Fruit fly (Drosophila melanogaster): ENCODE results near the gene Lkr.

Gene Lkr

dm6 chr3L:5511959-5512358 lies 17.2 kb downstream of the Lkr start (continued):
- no peak for TF ChIP-seq Kr (GFP tag; optimal IDR thresholded peaks at IDR 0.05)
- TF ChIP-seq crp (GFP tag; optimal IDR thresholded peaks at IDR 0.05), result peak in 1 of 2 experiments; percentile 48
- TF ChIP-seq al (GFP tag; IDR thresholded peaks at IDR 0.05), result peak; percentile 79
- peak; percentile 53 for TF ChIP-seq Adf1 (GFP tag; IDR thresholded peaks at IDR 0.05)
- peak; percentile 76 for TF ChIP-seq tx (GFP tag; optimal IDR thresholded peaks at IDR 0.05)
- peak; percentile 86 for TF ChIP-seq BtbVII (GFP tag; optimal IDR thresholded peaks at IDR 0.05)
- peak; percentile 68 for TF ChIP-seq CG6689 (GFP tag; IDR thresholded peaks at IDR 0.05)
- peak; percentile 86 for TF ChIP-seq CG4424 (GFP tag; optimal IDR thresholded peaks at IDR 0.05)
- peak; percentile 33 for TF ChIP-seq CG1602 (GFP tag; optimal IDR thresholded peaks at IDR 0.05)
- TF ChIP-seq chn (GFP tag; optimal IDR thresholded peaks at IDR 0.05), result peak; percentile 78
- TF ChIP-seq CG15479 (GFP tag; optimal IDR thresholded peaks at IDR 0.05), result no peak
- peak; percentile 86 for TF ChIP-seq CG4707 (GFP tag; optimal IDR thresholded peaks at IDR 0.05)
- peak; percentile 81 for TF ChIP-seq CG10274 (GFP tag; optimal IDR thresholded peaks at IDR 0.05)
- peak; percentile 91 for TF ChIP-seq unpg (GFP tag; optimal IDR thresholded peaks at IDR 0.05)
- TF ChIP-seq CG43689 (GFP tag; IDR thresholded peaks at IDR 0.05), result peak; percentile 47; the same call in 1 of the 2 replicates
- peak; percentile 71 for TF ChIP-seq bigmax (GFP tag; optimal IDR thresholded peaks at IDR 0.05)
- peak; percentile 87 for TF ChIP-seq pb (GFP tag; optimal IDR thresholded peaks at IDR 0.05)
- peak; percentile 76 for TF ChIP-seq stwl (tag; optimal IDR thresholded peaks at IDR 0.05)
- TF ChIP-seq ham (GFP tag; IDR thresholded peaks at IDR 0.05), result peak; percentile 65; the same call in 1 of the 2 replicates
- no peak for TF ChIP-seq CG13894 (tag; optimal IDR thresholded peaks at IDR 0.05)
- peak; percentile 76 for TF ChIP-seq slou (GFP tag; optimal IDR thresholded peaks at IDR 0.05)
- TF ChIP-seq luna (GFP tag; optimal IDR thresholded peaks at IDR 0.05), result peak; percentile 92
- no peak for TF ChIP-seq Elba2 (GFP tag; optimal IDR thresholded peaks at IDR 0.05)
- TF ChIP-seq CG15269 (tag; optimal IDR thresholded peaks at IDR 0.05), result peak; percentile 83
- no peak for TF ChIP-seq HLHmδ (GFP tag; optimal IDR thresholded peaks at IDR 0.05)
- TF ChIP-seq slbo (GFP tag; IDR thresholded peaks at IDR 0.05), result peak; percentile 82
- peak; percentile 57 for TF ChIP-seq tio (GFP tag; optimal IDR thresholded peaks at IDR 0.05)
- TF ChIP-seq CG14965 (GFP tag; optimal IDR thresholded peaks at IDR 0.05; ENCODE audit: borderline replicate concordance), result peak; percentile 67
- TF ChIP-seq unc-4 (GFP tag; IDR thresholded peaks at IDR 0.05; ENCODE audit: partially characterized antibody), result peak; percentile 15; the same call in 1 of the 2 replicates
- peak; percentile 62 for TF ChIP-seq CG7786 (GFP tag; optimal IDR thresholded peaks at IDR 0.05)
- TF ChIP-seq CG3065 (GFP tag; optimal IDR thresholded peaks at IDR 0.05), result peak; percentile 89
- no peak for TF ChIP-seq hth (optimal IDR thresholded peaks at IDR 0.05)
- TF ChIP-seq D (optimal IDR thresholded peaks at IDR 0.05), result no peak
- TF ChIP-seq D (GFP tag; optimal IDR thresholded peaks at IDR 0.05), result peak; percentile 65
- TF ChIP-seq E2f2 (GFP tag; IDR thresholded peaks at IDR 0.05), result peak; percentile 70
- TF ChIP-seq CrebB (tag; optimal IDR thresholded peaks at IDR 0.05), result peak; percentile 90
- no peak for TF ChIP-seq nerfin-2 (GFP tag; IDR thresholded peaks at IDR 0.05; ENCODE audit: partially characterized antibody)
- TF ChIP-seq CG8281 (tag; optimal IDR thresholded peaks at IDR 0.05), result peak; percentile 49
- peak; percentile 85 for TF ChIP-seq maf-S (GFP tag; optimal IDR thresholded peaks at IDR 0.05)
- TF ChIP-seq Ets97D (GFP tag; optimal IDR thresholded peaks at IDR 0.05), result peak; percentile 100
- no peak for TF ChIP-seq tll (GFP tag; optimal IDR thresholded peaks at IDR 0.05)
- peak; percentile 70 for TF ChIP-seq CG2202 (tag; optimal IDR thresholded peaks at IDR 0.05)
- TF ChIP-seq CG31224 (GFP tag; IDR thresholded peaks at IDR 0.05), result peak; percentile 74
- TF ChIP-seq kah (GFP tag; optimal IDR thresholded peaks at IDR 0.05), result peak; percentile 21
- peak; percentile 87 for TF ChIP-seq CTCF (GFP tag; optimal IDR thresholded peaks at IDR 0.05)
- peak; percentile 79 for TF ChIP-seq CG14014 (GFP tag; IDR thresholded peaks at IDR 0.05)
- peak; percentile 74 for TF ChIP-seq tgo (GFP tag; IDR thresholded peaks at IDR 0.05)
- TF ChIP-seq sisA (GFP tag; IDR thresholded peaks at IDR 0.05), result no peak
- peak; percentile 84 for TF ChIP-seq CG3838 (GFP tag; optimal IDR thresholded peaks at IDR 0.05)
- peak; percentile 79 for TF ChIP-seq Atf6 (GFP tag; IDR thresholded peaks at IDR 0.05)
- TF ChIP-seq CG10462 (GFP tag; optimal IDR thresholded peaks at IDR 0.05), result peak; percentile 64
- TF ChIP-seq CG1024 (GFP tag; IDR thresholded peaks at IDR 0.05), result peak; percentile 84

All from whole organism, embryonic.